Fruit fly (Drosophila melanogaster): ENCODE measurements around the gene EMC2A.

The EMC2A gene

dm6 chr3R:16969361-16970355, 26.2 kb downstream of the EMC2A start (continued):
- TF ChIP-seq CG5245 (GFP tag; optimal IDR thresholded peaks at IDR 0.05): peak; percentile 44
- peak; percentile 63; the same call in 1 of the 2 replicates for TF ChIP-seq HLH3B (GFP tag; IDR thresholded peaks at IDR 0.05)
- no peak for TF ChIP-seq da (GFP tag; optimal IDR thresholded peaks at IDR 0.05)
- peak; percentile 41 for TF ChIP-seq CG18476 (GFP tag; optimal IDR thresholded peaks at IDR 0.05)
- TF ChIP-seq Gug (GFP tag; IDR thresholded peaks at IDR 0.05): peak; percentile 62; the same call in 3 of the 4 replicates
- TF ChIP-seq Vsx1 (GFP tag; optimal IDR thresholded peaks at IDR 0.05): peak; percentile 90
- no peak for TF ChIP-seq p53 (GFP tag; optimal IDR thresholded peaks at IDR 0.05)
- TF ChIP-seq Elba2 (GFP tag; optimal IDR thresholded peaks at IDR 0.05): no peak
- TF ChIP-seq CG8765 (GFP tag; IDR thresholded peaks at IDR 0.05): 0 out of 2 replicates have a peak, but pooled peaks have one; percentile 30
- TF ChIP-seq CrebB (tag; optimal IDR thresholded peaks at IDR 0.05): peak; percentile 1
- peak in 1 of 2 experiments; percentile 76 for TF ChIP-seq bsh (GFP tag; optimal IDR thresholded peaks at IDR 0.05)
- TF ChIP-seq sisA (GFP tag; IDR thresholded peaks at IDR 0.05): peak; percentile 35; the same call in 1 of the 2 replicates
- TF ChIP-seq CG11093 (GFP tag; IDR thresholded peaks at IDR 0.05): peak; percentile 69; the same call in 2 of the 3 replicates
- peak; percentile 67 for TF ChIP-seq CG8924 (tag; optimal IDR thresholded peaks at IDR 0.05)
- TF ChIP-seq pan (optimal IDR thresholded peaks at IDR 0.05): no peak
- TF ChIP-seq pan (GFP tag; optimal IDR thresholded peaks at IDR 0.05 in 1 of 2, IDR thresholded peaks at IDR 0.05 in 1 of 2): peak in 1 of 2 experiments; percentile 61
- TF ChIP-seq kah (GFP tag; optimal IDR thresholded peaks at IDR 0.05): no peak
- TF ChIP-seq lola (GFP tag; optimal IDR thresholded peaks at IDR 0.05): peak in 1 of 3 experiments; percentile 78
- peak; percentile 81 for TF ChIP-seq D19B (GFP tag; optimal IDR thresholded peaks at IDR 0.05)
- TF ChIP-seq ERR (GFP tag; optimal IDR thresholded peaks at IDR 0.05): no peak
- peak; percentile 64; the same call in 2 of the 3 replicates for TF ChIP-seq CG2889 (GFP tag; IDR thresholded peaks at IDR 0.05)
- no peak for TF ChIP-seq YL-1 (GFP tag; optimal IDR thresholded peaks at IDR 0.05)
- TF ChIP-seq ash1 (GFP tag; optimal IDR thresholded peaks at IDR 0.05): no peak
- peak; percentile 72 for TF ChIP-seq az2 (GFP tag; optimal IDR thresholded peaks at IDR 0.05)
- peak; percentile 68 for TF ChIP-seq CG8388 (GFP tag; optimal IDR thresholded peaks at IDR 0.05)
- peak; percentile 60 for TF ChIP-seq caup (GFP tag; optimal IDR thresholded peaks at IDR 0.05; ENCODE audit: severe bottlenecking)
- peak; percentile 26 for TF ChIP-seq CG13624 (GFP tag; optimal IDR thresholded peaks at IDR 0.05)
- TF ChIP-seq tx (GFP tag; optimal IDR thresholded peaks at IDR 0.05): peak; percentile 31
- no peak for TF ChIP-seq CG8089 (GFP tag; optimal IDR thresholded peaks at IDR 0.05)
- peak; percentile 32; the same call in 1 of the 3 replicates for TF ChIP-seq Aef1 (GFP tag; IDR thresholded peaks at IDR 0.05)
- TF ChIP-seq Ets97D (GFP tag; optimal IDR thresholded peaks at IDR 0.05): peak; percentile 41
- peak; percentile 38 for TF ChIP-seq pzg (GFP tag; optimal IDR thresholded peaks at IDR 0.05)
- TF ChIP-seq Abd-B (GFP tag; optimal IDR thresholded peaks at IDR 0.05): peak; percentile 74
- TF ChIP-seq Oli (tag; optimal IDR thresholded peaks at IDR 0.05): peak; percentile 71
- TF ChIP-seq gce (GFP tag; IDR thresholded peaks at IDR 0.05): no peak
- peak; percentile 65 for TF ChIP-seq CG2120 (GFP tag; optimal IDR thresholded peaks at IDR 0.05)
- no peak for TF ChIP-seq CG13894 (tag; optimal IDR thresholded peaks at IDR 0.05)
- no peak for TF ChIP-seq zen2 (GFP tag; IDR thresholded peaks at IDR 0.05; ENCODE audit: partially characterized antibody)
- peak; percentile 52 for TF ChIP-seq CG9932 (GFP tag; IDR thresholded peaks at IDR 0.05)
- peak; percentile 33 for TF ChIP-seq CG12299 (tag; optimal IDR thresholded peaks at IDR 0.05)
- peak; percentile 15; the same call in 1 of the 2 replicates for TF ChIP-seq CG11696 (GFP tag; IDR thresholded peaks at IDR 0.05)
- peak; percentile 2 for TF ChIP-seq Bdp1 (GFP tag; optimal IDR thresholded peaks at IDR 0.05)
- peak; percentile 57 for TF ChIP-seq CG12219 (GFP tag; optimal IDR thresholded peaks at IDR 0.05)
- TF ChIP-seq sob (GFP tag; IDR thresholded peaks at IDR 0.05): peak; percentile 78
- no peak for TF ChIP-seq sqz (GFP tag; optimal IDR thresholded peaks at IDR 0.05)
- TF ChIP-seq GATAe (GFP tag; conservative IDR thresholded peaks at IDR 0.05): peak; percentile 80
- peak; percentile 61 for TF ChIP-seq B-H2 (GFP tag; optimal IDR thresholded peaks at IDR 0.05)
- TF ChIP-seq CG14014 (GFP tag; IDR thresholded peaks at IDR 0.05): peak; percentile 69
